Worm (Caenorhabditis elegans) whole organism, young adult: ENCODE results near the gene T08A9.13.

Experiments
- C17E4.6 ChIP-seq: fragments of 200-800 bp; sonication (Bioruptor generic); IDR thresholded peaks from 2 replicates; pipeline ENCODE4 v1.3.6; 2022; ENCODE audit warnings: missing genetic modification reagents, missing genetic modification characterization, missing compliant biosample characterization
- F10E7.11 ChIP-seq: sonication (generic microtip); optimal IDR thresholded peaks from 2 replicates; lab custom pipeline; 2017; ENCODE audit warnings: mild to moderate bottlenecking, missing genetic modification characterization, moderate library complexity, missing compliant biosample characterization
- F22D6.2 ChIP-seq: sonication (generic microtip); optimal IDR thresholded peaks from 2 replicates; lab custom pipeline; 2016; ENCODE audit warnings: mild to moderate bottlenecking, missing genetic modification characterization, missing compliant biosample characterization
- F23B12.7 ChIP-seq: sonication (generic microtip); optimal IDR thresholded peaks from 2 replicates; lab custom pipeline; 2017; ENCODE audit warnings: missing genetic modification characterization, mild to moderate bottlenecking, missing compliant biosample characterization, antibody characterized with exemption, moderate library complexity; ENCODE audit not compliant: insufficient read depth
- T07F8.4 ChIP-seq: sonication (generic microtip); optimal IDR thresholded peaks from 2 replicates; lab custom pipeline; 2016; ENCODE audit warnings: mild to moderate bottlenecking, missing genetic modification characterization, moderate library complexity, missing compliant biosample characterization
- T26A5.8 ChIP-seq: sonication (generic microtip); optimal IDR thresholded peaks from 2 replicates; lab custom pipeline; 2016; ENCODE audit warnings: missing genetic modification characterization, missing compliant biosample characterization
- Y67H2A.10 ChIP-seq: fragments of 200-800 bp; sonication (Bioruptor generic); conservative IDR thresholded peaks from 2 replicates; pipeline ENCODE4 v1.3.6; 2022; ENCODE audit warnings: missing genetic modification reagents, missing genetic modification characterization, missing compliant biosample characterization
- Y79H2A.3 ChIP-seq: fragments of 200-800 bp; sonication (Bioruptor generic); conservative IDR thresholded peaks from 2 replicates; pipeline ENCODE4 v1.3.6; 2022; ENCODE audit warnings: missing genetic modification reagents, missing genetic modification characterization, missing compliant biosample characterization
- Y95B8A.8 ChIP-seq: fragments of 200-800 bp; sonication (Bioruptor generic); IDR thresholded peaks from 2 replicates; pipeline ENCODE4 v1.3.6; 2022; ENCODE audit warnings: missing genetic modification reagents, missing genetic modification characterization, missing compliant biosample characterization
- ama-1 ChIP-seq, 3 experiments: fragments of 150-350 bp in 1 of 3; sonication (generic microtip) in 2 of 3; optimal IDR thresholded peaks; 2 replicates each; lab custom pipeline; 2014 to 2018; ENCODE audit warnings: missing biosample characterization in 2 of 3, missing genetic modification characterization in 2 of 3, missing genetic modification reagents in 2 of 3
- aptf-2 ChIP-seq: fragments of 200-800 bp; sonication (Bioruptor generic); conservative IDR thresholded peaks from 2 replicates; pipeline ENCODE4 v1.3.6; 2022; ENCODE audit warnings: missing genetic modification reagents, missing genetic modification characterization, missing compliant biosample characterization
- attf-3 ChIP-seq: fragments of 200-800 bp; sonication (Bioruptor generic); conservative IDR thresholded peaks from 2 replicates; pipeline ENCODE4 v1.3.6; 2022; ENCODE audit warnings: missing genetic modification reagents, missing genetic modification characterization, missing compliant biosample characterization
- attf-6 ChIP-seq: fragments of 200-800 bp; sonication (Bioruptor generic); IDR thresholded peaks from 2 replicates; pipeline ENCODE4 v1.3.6; 2022; ENCODE audit warnings: missing genetic modification reagents, missing genetic modification characterization, missing compliant biosample characterization
- bed-1 ChIP-seq: fragments of 200-800 bp; sonication (Bioruptor generic); IDR thresholded peaks from 2 replicates; pipeline ENCODE4 v1.3.6; 2022; ENCODE audit warnings: missing genetic modification reagents, missing genetic modification characterization, missing compliant biosample characterization
- cebp-1 ChIP-seq, 2 experiments: fragments of 200-800 bp in 1 of 2; sonication (Bioruptor generic) in 1 of 2; sonication (generic microtip) in 1 of 2; IDR thresholded peaks in 1 of 2; optimal IDR thresholded peaks in 1 of 2; 2 replicates each; pipeline versions ENCODE4 v1.3.6 to Lab custom; 2017 to 2022; ENCODE audit warnings: missing compliant biosample characterization in 2 of 2, missing genetic modification characterization in 2 of 2, mild to moderate bottlenecking in 1 of 2, missing genetic modification reagents in 1 of 2, moderate library complexity in 1 of 2
- cebp-2 ChIP-seq: fragments of 200-800 bp; sonication (Bioruptor generic); IDR thresholded peaks from 2 replicates; pipeline ENCODE4 v1.3.6; 2022; ENCODE audit warnings: missing genetic modification characterization, missing compliant biosample characterization
- ceh-58 ChIP-seq: fragments of 200-800 bp; sonication (Bioruptor generic); IDR thresholded peaks from 2 replicates; pipeline ENCODE4 v1.3.6; 2022; ENCODE audit warnings: missing genetic modification characterization, missing compliant biosample characterization
- chd-7 ChIP-seq: sonication (generic microtip); optimal IDR thresholded peaks from 2 replicates; lab custom pipeline; 2016; ENCODE audit warnings: mild to moderate bottlenecking, missing genetic modification characterization, moderate library complexity, missing compliant biosample characterization
- egrh-3 ChIP-seq: fragments of 200-800 bp; sonication (Bioruptor generic); IDR thresholded peaks from 2 replicates; pipeline ENCODE4 v1.3.6; 2022; ENCODE audit warnings: missing genetic modification reagents, missing genetic modification characterization, missing compliant biosample characterization
- him-1 ChIP-seq: sonication (generic microtip); optimal IDR thresholded peaks from 2 replicates; lab custom pipeline; 2016; ENCODE audit warnings: missing genotype, missing genetic modification reagents, missing genetic modification characterization, missing compliant biosample characterization
- hlh-26 ChIP-seq: fragments of 200-800 bp; sonication (Bioruptor generic); conservative IDR thresholded peaks from 2 replicates; pipeline ENCODE4 v1.3.6; 2022; ENCODE audit warnings: missing genetic modification reagents, missing genetic modification characterization, missing compliant biosample characterization
- hmg-1.2 ChIP-seq: fragments of 200-800 bp; sonication (Bioruptor generic); IDR thresholded peaks from 2 replicates; pipeline ENCODE4 v1.3.6; 2022; ENCODE audit warnings: missing genetic modification reagents, missing genetic modification characterization, missing compliant biosample characterization
- let-526 ChIP-seq: fragments of 200-800 bp; sonication (Bioruptor generic); IDR thresholded peaks from 2 replicates; pipeline ENCODE4 v1.3.6; 2022; ENCODE audit warnings: missing genetic modification reagents, missing genetic modification characterization, missing compliant biosample characterization
- lin-35 ChIP-seq, 3 experiments: fragments of 150-350 bp in 2 of 3; sonication (generic microtip) in 1 of 3; optimal IDR thresholded peaks; 2 replicates each; lab custom pipeline; 2014 to 2018; ENCODE audit warnings: missing biosample characterization in 3 of 3, missing genetic modification characterization in 3 of 3, missing genetic modification reagents in 3 of 3
- lin-40 ChIP-seq: sonication (generic microtip); optimal IDR thresholded peaks from 2 replicates; lab custom pipeline; 2016; ENCODE audit warnings: missing genetic modification characterization, mild to moderate bottlenecking, missing compliant biosample characterization, missing genotype, missing genetic modification reagents
- lin-54 ChIP-seq: fragments of 200-800 bp; sonication (Bioruptor generic); optimal IDR thresholded peaks from 2 replicates; lab custom pipeline; 2018; ENCODE audit warnings: mild to moderate bottlenecking, missing genetic modification characterization, missing compliant biosample characterization
- lir-1 ChIP-seq: fragments of 200-800 bp; sonication (Bioruptor generic); conservative IDR thresholded peaks from 2 replicates; pipeline ENCODE4 v1.3.6; 2022; ENCODE audit warnings: missing genetic modification reagents, missing genetic modification characterization, missing compliant biosample characterization
- madf-3 ChIP-seq: fragments of 200-800 bp; sonication (Bioruptor generic); IDR thresholded peaks from 2 replicates; pipeline ENCODE4 v1.3.6; 2022; ENCODE audit warnings: missing genetic modification reagents, missing genetic modification characterization, missing compliant biosample characterization
- madf-6 ChIP-seq: fragments of 200-800 bp; sonication (Bioruptor generic); IDR thresholded peaks from 2 replicates; pipeline ENCODE4 v1.3.6; 2022; ENCODE audit warnings: missing genetic modification reagents, missing genetic modification characterization, missing compliant biosample characterization
- madf-8 ChIP-seq: fragments of 200-800 bp; sonication (Bioruptor generic); conservative IDR thresholded peaks from 2 replicates; pipeline ENCODE4 v1.3.6; 2022; ENCODE audit warnings: missing genetic modification reagents, missing genetic modification characterization, missing compliant biosample characterization
- mel-28 ChIP-seq: sonication (generic microtip); optimal IDR thresholded peaks from 2 replicates; lab custom pipeline; 2016; ENCODE audit warnings: borderline replicate concordance, mild to moderate bottlenecking, missing genetic modification characterization, missing compliant biosample characterization
- mes-4 ChIP-seq: sonication (generic microtip); optimal IDR thresholded peaks from 2 replicates; lab custom pipeline; 2016; ENCODE audit warnings: missing genotype, missing genetic modification characterization, missing compliant biosample characterization
- nfya-1 ChIP-seq: sonication (generic microtip); optimal IDR thresholded peaks from 2 replicates; lab custom pipeline; 2017; ENCODE audit warnings: antibody characterized with exemption, missing compliant biosample characterization, missing genetic modification characterization, borderline replicate concordance; ENCODE audit not compliant: insufficient read depth
- nhr-179 ChIP-seq: sonication (generic microtip); optimal IDR thresholded peaks from 2 replicates; lab custom pipeline; 2016; ENCODE audit warnings: mild to moderate bottlenecking, missing genetic modification characterization, missing compliant biosample characterization
- rcor-1 ChIP-seq: fragments of 200-800 bp; sonication (Bioruptor generic); IDR thresholded peaks from 2 replicates; pipeline ENCODE4 v1.3.6; 2022; ENCODE audit warnings: missing genetic modification reagents, missing genetic modification characterization, missing compliant biosample characterization
- sea-2 ChIP-seq: fragments of 200-800 bp; sonication (Bioruptor generic); IDR thresholded peaks from 2 replicates; pipeline ENCODE4 v1.3.6; 2022; ENCODE audit warnings: missing genetic modification characterization, missing compliant biosample characterization
- snpc-1.3 ChIP-seq: sonication (generic microtip); optimal IDR thresholded peaks from 2 replicates; lab custom pipeline; 2017; ENCODE audit warnings: missing genetic modification characterization, mild to moderate bottlenecking, missing compliant biosample characterization, antibody characterized with exemption, moderate library complexity, missing genotype, missing genetic modification reagents; ENCODE audit not compliant: insufficient read depth
- tbp1 ChIP-seq: fragments of 200-800 bp; sonication (Bioruptor generic); optimal IDR thresholded peaks from 2 replicates; lab custom pipeline; 2018; ENCODE audit warnings: mild to moderate bottlenecking, missing genetic modification characterization, missing compliant biosample characterization
- unc-130 ChIP-seq: sonication (generic microtip); optimal IDR thresholded peaks from 2 replicates; lab custom pipeline; 2016; ENCODE audit warnings: missing genetic modification reagents, missing genetic modification characterization, missing compliant biosample characterization
- unc-62 ChIP-seq: fragments of 150-350 bp; optimal IDR thresholded peaks from 2 replicates; lab custom pipeline; 2014; ENCODE audit warnings: missing biosample characterization, missing genetic modification reagents, missing genetic modification characterization
- ztf-22 ChIP-seq: fragments of 200-800 bp; sonication (Bioruptor generic); optimal IDR thresholded peaks from 2 replicates; lab custom pipeline; 2018; ENCODE audit warnings: mild to moderate bottlenecking, missing genetic modification characterization, moderate library complexity, missing compliant biosample characterization
- ztf-25 ChIP-seq: fragments of 200-800 bp; sonication (Bioruptor generic); IDR thresholded peaks from 2 replicates; pipeline ENCODE4 v1.3.6; 2022; ENCODE audit warnings: missing genetic modification reagents, missing genetic modification characterization, missing compliant biosample characterization
- ztf-28 ChIP-seq: fragments of 200-800 bp; sonication (Bioruptor generic); IDR thresholded peaks from 2 replicates; pipeline ENCODE4 v1.3.6; 2022; ENCODE audit warnings: missing genetic modification reagents, missing genetic modification characterization, missing compliant biosample characterization

The T08A9.13 gene

DNA sequence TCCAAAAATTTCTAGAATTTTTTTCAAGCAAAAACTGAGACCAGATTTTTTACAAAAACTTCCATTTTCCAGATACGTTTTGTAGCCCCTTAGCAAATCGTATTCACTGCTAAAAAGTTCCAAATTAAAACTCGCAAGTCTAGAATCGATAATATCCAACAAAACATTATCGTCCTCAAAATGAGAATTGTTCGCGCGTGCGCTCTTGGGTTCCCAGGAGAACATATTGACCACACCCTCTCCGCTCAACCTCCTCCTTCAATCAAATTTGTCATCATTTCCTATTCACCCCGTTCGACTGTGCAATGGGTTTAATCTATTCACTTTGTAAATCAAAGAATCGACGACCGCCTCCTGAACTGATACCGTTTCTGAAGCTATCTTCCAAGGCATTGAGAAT is 10.4 kb downstream of the T08A9.13 start:
- TF ChIP-seq aptf-2 (peak; percentile 91), madf-8 (GFP tag; lab: Robert Waterston, UW) (no peak), ztf-28 (GFP tag; lab: Robert Waterston, UW) (no peak), Y67H2A.10 (GFP tag; lab: Robert Waterston, UW) (no peak)
- TF ChIP-seq, all 124 proteins: peak for 1

ce11 chrX:7309775-7310174 is 12.4 kb downstream of the T08A9.13 start, which contains the start of the genes his-38 and his-40:
Gene his-38 (minus strand): TSS chrX:7309875.
Gene his-40 (plus strand): TSS chrX:7310110.
- peak; percentile 36; the same call in 1 of the 2 replicates for TF ChIP-seq hmg-1.2 (GFP tag; lab: Robert Waterston, UW)
- no peak for TF ChIP-seq T07F8.4
- no peak for TF ChIP-seq cebp-2 (GFP tag; lab: Robert Waterston, UW)
- TF ChIP-seq, all 124 proteins: peak for 1

ce11 chrX:7306434-7306833 is 15.8 kb downstream of the T08A9.13 start:
- TF ChIP-seq F23B12.7: no peak
- TF ChIP-seq lin-35 (GFP tag; optimal IDR thresholded peaks at IDR 0.05; lab: Kevin White, UChicago): peak in 1 of 3 experiments; percentile 47
- peak; percentile 65 for TF ChIP-seq lin-40 (tag; lab: Kevin White, UChicago)
- TF ChIP-seq hlh-26 (GFP tag; lab: Robert Waterston, UW): no peak
- no peak for TF ChIP-seq unc-130 (GFP tag; lab: Kevin White, UChicago)
- no peak for TF ChIP-seq attf-3 (GFP tag; lab: Robert Waterston, UW)
- no peak for TF ChIP-seq Y79H2A.3
- TF ChIP-seq ztf-25 (GFP tag; lab: Robert Waterston, UW): no peak
- no peak for TF ChIP-seq madf-6
- TF ChIP-seq C17E4.6 (GFP tag; lab: Robert Waterston, UW): no peak
- TF ChIP-seq mel-28 (tag; lab: Kevin White, UChicago): no peak
- no peak for TF ChIP-seq let-526 (GFP tag; lab: Robert Waterston, UW)
- TF ChIP-seq F10E7.11 (tag; lab: Kevin White, UChicago): no peak
- no peak for TF ChIP-seq mes-4 (tag; lab: Kevin White, UChicago)
- TF ChIP-seq aptf-2: no peak
- TF ChIP-seq chd-7 (tag; lab: Kevin White, UChicago): peak; percentile 34
- TF ChIP-seq him-1 (tag; lab: Kevin White, UChicago): no peak
- TF ChIP-seq ztf-22 (GFP tag; lab: Kevin White, UChicago): no peak
- no peak for TF ChIP-seq attf-6 (GFP tag; lab: Robert Waterston, UW)
- no peak for TF ChIP-seq tbp1 (GFP tag; lab: Kevin White, UChicago)
- no peak for TF ChIP-seq egrh-3
- 0 out of 2 replicates have a peak, but pooled peaks have one; percentile 40 for TF ChIP-seq rcor-1 (GFP tag; lab: Robert Waterston, UW)
- TF ChIP-seq ama-1 (optimal IDR thresholded peaks at IDR 0.05; lab: Kevin White, UChicago): no peak
- no peak for TF ChIP-seq ama-1 (GFP tag; optimal IDR thresholded peaks at IDR 0.05; lab: Kevin White, UChicago)
- TF ChIP-seq lin-54 (GFP tag; lab: Kevin White, UChicago): no peak
- TF ChIP-seq madf-3 (GFP tag; lab: Robert Waterston, UW): no peak
- 0 out of 2 replicates have a peak, but pooled peaks have one; percentile 31 for TF ChIP-seq Y67H2A.10 (GFP tag; lab: Robert Waterston, UW)
- TF ChIP-seq sea-2 (GFP tag; lab: Robert Waterston, UW): no peak
- no peak for TF ChIP-seq nfya-1 (tag; lab: Kevin White, UChicago)
- TF ChIP-seq bed-1 (GFP tag; lab: Robert Waterston, UW): no peak
- TF ChIP-seq T26A5.8 (tag; lab: Kevin White, UChicago): no peak
- no peak for TF ChIP-seq nhr-179 (tag; lab: Kevin White, UChicago)
- TF ChIP-seq cebp-1 (GFP tag; IDR thresholded peaks at IDR 0.05; lab: Robert Waterston, UW): no peak
- TF ChIP-seq cebp-1 (tag; optimal IDR thresholded peaks at IDR 0.05; lab: Kevin White, UChicago): peak; percentile 47
- no peak for TF ChIP-seq F22D6.2 (tag; lab: Kevin White, UChicago)
- TF ChIP-seq unc-62: no peak
- TF ChIP-seq lir-1: 0 out of 2 replicates have a peak, but pooled peaks have one; percentile 16
- no peak for TF ChIP-seq Y95B8A.8 (GFP tag; lab: Robert Waterston, UW)
- no peak for TF ChIP-seq cebp-2 (GFP tag; lab: Robert Waterston, UW)
- no peak for TF ChIP-seq snpc-1.3 (tag; lab: Kevin White, UChicago)
- no peak for TF ChIP-seq ceh-58 (GFP tag; lab: Robert Waterston, UW)
